Fruit fly (Drosophila melanogaster) whole organism, embryonic: ENCODE data around the gene CG6443.
A peak's percentile ranks its signal among the peaks of the same experiment; 100 is the strongest.

Source experiments
- BEAF-32 ChIP-seq: fragments of 200-800 bp; sonication (Bioruptor generic); optimal IDR thresholded peaks from 3 replicates; lab custom pipeline; 2017; ENCODE audit warnings: missing biosample characterization, missing genetic modification characterization, mild to moderate bottlenecking, moderate library complexity, missing genetic modification reagents
- CG1024 ChIP-seq: fragments of 200-800 bp; sonication (Bioruptor generic); IDR thresholded peaks from 2 replicates; pipeline ENCODE4 v1.3.6; 2022; ENCODE audit warnings: missing biosample characterization, missing genetic modification characterization
- CG10959 ChIP-seq: fragments of 200-800 bp; sonication (Bioruptor generic); IDR thresholded peaks from 2 replicates; pipeline ENCODE4 v1.3.6; 2022; ENCODE audit warnings: missing biosample characterization, missing genetic modification characterization
- CG11560 ChIP-seq: fragments of 200-800 bp; sonication (Bioruptor generic); IDR thresholded peaks from 3 replicates; pipeline ENCODE4 v1.3.6; 2022; ENCODE audit warnings: missing biosample characterization, missing genetic modification characterization
- CG1233 ChIP-seq: fragments of 200-800 bp; sonication (Bioruptor generic); optimal IDR thresholded peaks from 4 replicates; lab custom pipeline; 2018; ENCODE audit warnings: missing biosample characterization, mild to moderate bottlenecking, missing genetic modification characterization
- CG13624 ChIP-seq: fragments of 200-800 bp; sonication (Bioruptor generic); optimal IDR thresholded peaks from 2 replicates; lab custom pipeline; 2016; ENCODE audit warnings: missing biosample characterization, missing genetic modification characterization
- CG1529 ChIP-seq: fragments of 200-800 bp; sonication (Bioruptor generic); optimal IDR thresholded peaks from 3 replicates; lab custom pipeline; 2018; ENCODE audit warnings: missing biosample characterization, missing genetic modification characterization
- CG15696 ChIP-seq: fragments of 200-800 bp; sonication (Bioruptor generic); optimal IDR thresholded peaks from 2 replicates; lab custom pipeline; 2019; ENCODE audit warnings: missing biosample characterization, mild to moderate bottlenecking, missing genetic modification characterization, moderate library complexity
- CG1647 ChIP-seq: fragments of 200-800 bp; sonication (Bioruptor generic); optimal IDR thresholded peaks from 3 replicates; lab custom pipeline; 2016; ENCODE audit warnings: missing biosample characterization, missing genetic modification characterization
- CG16813 ChIP-seq: fragments of 200-800 bp; sonication (Bioruptor generic); IDR thresholded peaks from 3 replicates; pipeline ENCODE4 v1.3.6; 2022; ENCODE audit warnings: missing biosample characterization, missing genetic modification characterization; ENCODE audit not compliant: partially characterized antibody
- CG3065 ChIP-seq: fragments of 200-800 bp; sonication (Bioruptor generic); optimal IDR thresholded peaks from 2 replicates; lab custom pipeline; 2016; ENCODE audit warnings: missing biosample characterization, missing genetic modification characterization
- CG31388 ChIP-seq: fragments of 200-800 bp; sonication (Bioruptor generic); optimal IDR thresholded peaks from 2 replicates; lab custom pipeline; 2016; ENCODE audit warnings: missing biosample characterization, missing genetic modification characterization
- CG31441 ChIP-seq: fragments of 200-800 bp; sonication (Bioruptor generic); IDR thresholded peaks from 2 replicates; pipeline ENCODE4 v1.3.6; 2022; ENCODE audit warnings: missing biosample characterization, missing genetic modification characterization
- CG4707 ChIP-seq: fragments of 200-800 bp; sonication (Bioruptor generic); optimal IDR thresholded peaks from 2 replicates; lab custom pipeline; 2018; ENCODE audit warnings: missing biosample characterization, mild to moderate bottlenecking, missing genetic modification characterization, moderate library complexity
- CG4854 ChIP-seq: fragments of 200-800 bp; sonication (Bioruptor generic); optimal IDR thresholded peaks from 2 replicates; lab custom pipeline; 2016; ENCODE audit warnings: missing biosample characterization, missing genetic modification characterization, inconsistent platforms
- CG6813 ChIP-seq: fragments of 200-800 bp; sonication (Bioruptor generic); optimal IDR thresholded peaks from 2 replicates; lab custom pipeline; 2017; ENCODE audit warnings: missing biosample characterization, missing genetic modification characterization, mild to moderate bottlenecking, moderate library complexity, missing genetic modification reagents
- Chrac-16 ChIP-seq: fragments of 200-800 bp; sonication (Bioruptor generic); optimal IDR thresholded peaks from 3 replicates; lab custom pipeline; 2016; ENCODE audit warnings: missing biosample characterization, missing genetic modification characterization
- Dfd ChIP-seq, 2 experiments: fragments of >200 bp; optimal IDR thresholded peaks; 2 replicates each; lab custom pipeline; 2017; ENCODE audit warnings: missing biosample characterization in 2 of 2, missing genetic modification characterization in 2 of 2
- Dip3 ChIP-seq: fragments of 200-800 bp; sonication (Bioruptor generic); optimal IDR thresholded peaks from 3 replicates; lab custom pipeline; 2016; ENCODE audit warnings: missing biosample characterization, missing genetic modification characterization
- Dll ChIP-seq: fragments of 200-800 bp; sonication (Bioruptor generic); IDR thresholded peaks from 4 replicates; pipeline ENCODE4 v1.3.6; 2022; ENCODE audit warnings: missing biosample characterization, missing genetic modification characterization; ENCODE audit not compliant: partially characterized antibody
- Fer2 ChIP-seq: fragments of 200-800 bp; sonication (Bioruptor generic); optimal IDR thresholded peaks from 2 replicates; lab custom pipeline; 2018; ENCODE audit warnings: missing biosample characterization, mild to moderate bottlenecking, missing genetic modification characterization, moderate library complexity
- Gsc ChIP-seq: fragments of 200-800 bp; sonication (Bioruptor generic); IDR thresholded peaks from 2 replicates; pipeline ENCODE4 v1.3.6; 2022; ENCODE audit warnings: missing biosample characterization, missing genetic modification characterization
- Hmr ChIP-seq: fragments of 200-800 bp; sonication (Bioruptor generic); optimal IDR thresholded peaks from 3 replicates; lab custom pipeline; 2017; ENCODE audit warnings: mild to moderate bottlenecking, missing biosample characterization, missing genetic modification reagents, missing genetic modification characterization
- Lpt ChIP-seq: fragments of >200 bp; optimal IDR thresholded peaks from 2 replicates; lab custom pipeline; 2018; ENCODE audit warnings: missing biosample characterization, missing genetic modification characterization
- MTF-1 ChIP-seq: fragments of 200-800 bp; sonication (Bioruptor generic); optimal IDR thresholded peaks from 2 replicates; lab custom pipeline; 2018; ENCODE audit warnings: missing biosample characterization, mild to moderate bottlenecking, missing genetic modification characterization, borderline replicate concordance
- Mad ChIP-seq: fragments of 200-800 bp; sonication (Bioruptor generic); optimal IDR thresholded peaks from 2 replicates; lab custom pipeline; 2016; ENCODE audit warnings: missing biosample characterization, missing genetic modification characterization
- Mrtf ChIP-seq: fragments of 200-800 bp; sonication (Bioruptor generic); IDR thresholded peaks from 3 replicates; pipeline ENCODE4 v1.3.6; 2022; ENCODE audit warnings: missing biosample characterization, missing genetic modification characterization
- NFAT ChIP-seq: fragments of 200-800 bp; sonication (Bioruptor generic); IDR thresholded peaks from 2 replicates; pipeline ENCODE4 v1.3.6; 2022; ENCODE audit warnings: missing biosample characterization, missing genetic modification characterization
- Six4 ChIP-seq: fragments of 200-800 bp; sonication (Bioruptor generic); optimal IDR thresholded peaks from 2 replicates; lab custom pipeline; 2016; ENCODE audit warnings: missing biosample characterization, missing genetic modification characterization
- Tbp ChIP-seq: fragments of >200 bp; optimal IDR thresholded peaks from 2 replicates; lab custom pipeline; 2018; ENCODE audit warnings: missing biosample characterization, missing genetic modification characterization
- Vsx1 ChIP-seq: fragments of 200-800 bp; sonication (Bioruptor generic); optimal IDR thresholded peaks from 2 replicates; lab custom pipeline; 2017; ENCODE audit warnings: missing biosample characterization, mild to moderate bottlenecking, missing genetic modification characterization, missing genetic modification reagents
- az2 ChIP-seq: fragments of 200-800 bp; sonication (Bioruptor generic); optimal IDR thresholded peaks from 3 replicates; lab custom pipeline; 2016; ENCODE audit warnings: missing biosample characterization, missing genetic modification characterization
- cas ChIP-seq: fragments of 200-800 bp; sonication (Bioruptor generic); IDR thresholded peaks from 2 replicates; pipeline ENCODE4 v1.3.6; 2022; ENCODE audit warnings: missing biosample characterization, missing genetic modification characterization
- cato ChIP-seq: fragments of 200-800 bp; sonication (Bioruptor generic); optimal IDR thresholded peaks from 2 replicates; lab custom pipeline; 2016; ENCODE audit warnings: missing biosample characterization, missing genetic modification characterization, borderline replicate concordance
- chm ChIP-seq: fragments of 200-800 bp; sonication (Bioruptor generic); IDR thresholded peaks from 2 replicates; pipeline ENCODE4 v1.3.6; 2022; ENCODE audit warnings: missing biosample characterization, missing genetic modification characterization
- chn ChIP-seq: fragments of 200-800 bp; sonication (Bioruptor generic); optimal IDR thresholded peaks from 2 replicates; lab custom pipeline; 2016; ENCODE audit warnings: missing biosample characterization, missing genetic modification characterization
- dm ChIP-seq: fragments of 200-800 bp; sonication (Bioruptor generic); optimal IDR thresholded peaks from 3 replicates; lab custom pipeline; 2016; ENCODE audit warnings: missing biosample characterization, missing genetic modification characterization
- insv ChIP-seq, 2 experiments: fragments of 200-800 bp; sonication (Bioruptor generic); optimal IDR thresholded peaks; 3 replicates each; lab custom pipeline; 2016 to 2018; ENCODE audit warnings: missing biosample characterization in 2 of 2, missing genetic modification characterization in 2 of 2
- knrl ChIP-seq: fragments of 200-800 bp; sonication (Bioruptor generic); IDR thresholded peaks from 3 replicates; pipeline ENCODE4 v1.3.6; 2022; ENCODE audit warnings: missing biosample characterization, missing genetic modification characterization; ENCODE audit not compliant: partially characterized antibody
- pita ChIP-seq: fragments of 200-800 bp; sonication (Bioruptor generic); optimal IDR thresholded peaks from 2 replicates; lab custom pipeline; 2017; ENCODE audit warnings: missing biosample characterization, mild to moderate bottlenecking, missing genetic modification characterization
- pros ChIP-seq: fragments of 200-800 bp; sonication (Bioruptor generic); optimal IDR thresholded peaks from 3 replicates; lab custom pipeline; 2019; ENCODE audit warnings: missing biosample characterization, mild to moderate bottlenecking, missing genetic modification characterization, moderate library complexity
- sna ChIP-seq: fragments of 200-800 bp; sonication (Bioruptor generic); IDR thresholded peaks from 2 replicates; pipeline ENCODE4 v1.3.6; 2022; ENCODE audit warnings: missing biosample characterization, missing genetic modification characterization; ENCODE audit not compliant: partially characterized antibody
- sob ChIP-seq: fragments of 200-800 bp; sonication (Bioruptor generic); IDR thresholded peaks from 2 replicates; pipeline ENCODE4 v1.3.6; 2022; ENCODE audit warnings: missing biosample characterization, missing genetic modification characterization
- stwl ChIP-seq: fragments of 200-800 bp; sonication (Bioruptor generic); optimal IDR thresholded peaks from 3 replicates; lab custom pipeline; 2018; ENCODE audit warnings: missing biosample characterization, mild to moderate bottlenecking, missing genetic modification characterization, moderate library complexity
- unpg ChIP-seq: fragments of 200-800 bp; sonication (Bioruptor generic); optimal IDR thresholded peaks from 3 replicates; lab custom pipeline; 2018; ENCODE audit warnings: missing biosample characterization, mild to moderate bottlenecking, missing genetic modification characterization, moderate library complexity
- vvl ChIP-seq: fragments of 200-800 bp; sonication (Bioruptor generic); IDR thresholded peaks from 2 replicates; pipeline ENCODE4 v1.3.6; 2022; ENCODE audit warnings: missing biosample characterization, missing genetic modification characterization
- wdn ChIP-seq: fragments of 200-800 bp; sonication (Bioruptor generic); IDR thresholded peaks from 2 replicates; pipeline ENCODE4 v1.3.6; 2022; ENCODE audit warnings: missing biosample characterization, missing genetic modification characterization
- wor ChIP-seq: fragments of 200-800 bp; sonication (Bioruptor generic); IDR thresholded peaks from 2 replicates; pipeline ENCODE4 v1.3.6; 2022; ENCODE audit warnings: missing biosample characterization, missing genetic modification characterization
- zen2 ChIP-seq: fragments of 200-800 bp; sonication (Bioruptor generic); IDR thresholded peaks from 3 replicates; pipeline ENCODE4 v1.3.6; 2022; ENCODE audit warnings: missing biosample characterization, missing genetic modification characterization; ENCODE audit not compliant: partially characterized antibody

CG6443 gene

DNA sequence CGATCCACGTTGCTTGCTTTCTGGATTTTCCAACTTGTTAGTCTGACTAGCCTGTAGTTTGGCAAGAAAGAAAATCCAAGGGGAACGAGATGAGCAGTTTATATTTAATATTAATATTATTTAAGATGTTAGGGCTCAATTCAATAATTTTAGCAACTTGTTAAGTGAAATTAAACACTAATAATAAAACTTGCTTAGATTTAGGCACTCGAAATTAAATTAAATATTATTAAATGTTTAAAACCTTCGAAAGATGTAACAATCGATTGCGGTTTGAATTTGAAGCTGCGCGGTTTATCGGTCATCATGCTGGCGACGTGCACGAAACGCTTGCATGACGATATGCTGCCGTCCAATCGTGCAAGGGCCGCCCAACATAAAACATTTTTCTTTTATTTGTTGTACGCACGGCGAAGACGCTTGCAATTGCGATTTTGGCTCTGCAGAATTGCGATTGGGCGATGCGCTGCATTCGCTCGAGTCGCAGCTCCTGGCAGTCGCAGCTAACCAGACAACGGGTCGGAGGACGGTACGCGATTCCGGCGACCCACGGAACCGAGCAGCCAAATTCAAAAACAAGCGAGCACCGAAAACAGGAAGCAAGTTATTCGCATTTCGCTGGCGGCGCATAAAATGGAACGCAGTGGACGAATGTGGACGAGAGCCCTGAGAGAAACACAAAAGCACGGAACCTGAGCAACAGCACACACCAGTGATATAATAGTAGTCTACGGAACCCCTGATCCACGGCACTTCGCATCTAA lies 8.4 kb downstream of the CG6443 start, which contains the start of the genes Vha16-5 and CG12299 (continued):
- no peak for TF ChIP-seq CG4707
- TF ChIP-seq Fer2 (tag; lab: Kevin White, UChicago), result peak; percentile 48
- TF ChIP-seq Dll (GFP tag; lab: Robert Waterston, UW), result peak; percentile 64; the same call in 3 of the 4 replicates
- TF ChIP-seq CG1647 (GFP tag; lab: Kevin White, UChicago), result peak; percentile 92
- no peak for TF ChIP-seq Dfd (GFP tag; optimal IDR thresholded peaks at IDR 0.05; lab: Kevin White, UChicago)
- peak; percentile 88 for TF ChIP-seq knrl (GFP tag; lab: Robert Waterston, UW)
- TF ChIP-seq Six4 (GFP tag; lab: Kevin White, UChicago), result peak; percentile 77
- peak; percentile 70 for TF ChIP-seq sna (GFP tag; lab: Robert Waterston, UW)
- peak; percentile 79 for TF ChIP-seq dm
- TF ChIP-seq cas (GFP tag; lab: Robert Waterston, UW), result peak; percentile 75
- TF ChIP-seq CG4854 (GFP tag; lab: Kevin White, UChicago), result peak; percentile 65
- peak; percentile 87 for TF ChIP-seq az2
- TF ChIP-seq CG1233, result peak; percentile 35
- no peak; the same call in none of the 2 replicates for TF ChIP-seq CG31441 (GFP tag; lab: Robert Waterston, UW)
- TF ChIP-seq sob (GFP tag; lab: Robert Waterston, UW), result peak; percentile 96
- TF ChIP-seq CG10959 (GFP tag; lab: Robert Waterston, UW), result peak; percentile 92
- TF ChIP-seq Vsx1 (GFP tag; lab: Kevin White, UChicago), result no peak
- no peak for TF ChIP-seq pita
- peak; percentile 83 for TF ChIP-seq Dip3
- peak; percentile 54 for TF ChIP-seq stwl (tag; lab: Kevin White, UChicago)
- TF ChIP-seq insv (GFP tag; optimal IDR thresholded peaks at IDR 0.05; lab: Kevin White, UChicago), result no peak
- TF ChIP-seq zen2 (GFP tag; lab: Robert Waterston, UW), result peak; percentile 57; the same call in 1 of the 3 replicates
- TF ChIP-seq CG1024 (GFP tag; lab: Robert Waterston, UW), result peak; percentile 88
- TF ChIP-seq Gsc (GFP tag; lab: Robert Waterston, UW), result 0 out of 2 replicates have a peak, but pooled peaks have one; percentile 39
- peak; percentile 52 for TF ChIP-seq CG3065 (GFP tag; lab: Kevin White, UChicago)
- TF ChIP-seq MTF-1 (GFP tag; lab: Kevin White, UChicago), result no peak
- TF ChIP-seq Hmr, result no peak
- peak; percentile 97 for TF ChIP-seq chm (GFP tag; lab: Robert Waterston, UW)
- TF ChIP-seq CG11560, result peak; percentile 40; the same call in 1 of the 3 replicates
- TF ChIP-seq Mrtf (GFP tag; lab: Robert Waterston, UW), result peak; percentile 89
- TF ChIP-seq Chrac-16 (GFP tag; lab: Kevin White, UChicago), result peak; percentile 85
- TF ChIP-seq pros, result no peak
- TF ChIP-seq CG13624, result peak; percentile 77
- peak; percentile 87 for TF ChIP-seq Mad (GFP tag; lab: Kevin White, UChicago)
- peak; percentile 96 for TF ChIP-seq NFAT
- TF ChIP-seq Lpt (GFP tag; lab: Kevin White, UChicago), result no peak
- peak; percentile 2 for TF ChIP-seq CG6813 (GFP tag; lab: Kevin White, UChicago)
- TF ChIP-seq wor, result peak; percentile 77
- peak; percentile 68 for TF ChIP-seq CG31388 (GFP tag; lab: Kevin White, UChicago)
- peak; percentile 78 for TF ChIP-seq unpg (GFP tag; lab: Kevin White, UChicago)
- peak; percentile 69 for TF ChIP-seq BEAF-32
- TF ChIP-seq Tbp, result no peak
- TF ChIP-seq CG1529 (GFP tag; lab: Kevin White, UChicago), result no peak
- TF ChIP-seq wdn (GFP tag; lab: Robert Waterston, UW), result peak; percentile 70
- peak; percentile 64 for TF ChIP-seq cato (GFP tag; lab: Kevin White, UChicago)
- TF ChIP-seq CG16813 (GFP tag; lab: Robert Waterston, UW), result peak; percentile 83
- peak; percentile 95 for TF ChIP-seq vvl
- TF ChIP-seq chn (GFP tag; lab: Kevin White, UChicago), result peak; percentile 93
- TF ChIP-seq CG15696 (tag; lab: Kevin White, UChicago), result peak; percentile 88
